Worm (Caenorhabditis elegans) whole organism, L2 larva: ENCODE measurements around the gene B0302.2.

Experiments used
- C34F6.9 ChIP-seq: fragments of 150-350 bp; optimal IDR thresholded peaks from 2 replicates; lab custom pipeline; 2014; ENCODE audit warnings: missing biosample characterization, missing genetic modification characterization
- Y55F3AM.14 ChIP-seq: fragments of 200-800 bp; sonication (Bioruptor generic); optimal IDR thresholded peaks from 2 replicates; lab custom pipeline; 2018; ENCODE audit warnings: mild to moderate bottlenecking, missing genetic modification characterization, missing compliant biosample characterization
- ama-1 ChIP-seq: fragments of 150-350 bp; optimal IDR thresholded peaks from 2 replicates; lab custom pipeline; 2018; ENCODE audit warnings: inconsistent platforms
- blmp-1 ChIP-seq: sonication (generic microtip); optimal IDR thresholded peaks from 2 replicates; lab custom pipeline; 2017; ENCODE audit warnings: missing genetic modification characterization, mild to moderate bottlenecking, missing compliant biosample characterization, antibody characterized with exemption, moderate library complexity; ENCODE audit not compliant: insufficient read depth
- ceh-16 ChIP-seq: fragments of 150-350 bp; optimal IDR thresholded peaks from 2 replicates; lab custom pipeline; 2014; ENCODE audit warnings: missing biosample characterization, missing genetic modification characterization
- crh-2 ChIP-seq: sonication (generic microtip); optimal IDR thresholded peaks from 2 replicates; lab custom pipeline; 2017; ENCODE audit warnings: missing biosample characterization, missing genetic modification characterization
- egl-27 ChIP-seq: sonication (generic microtip); optimal IDR thresholded peaks from 3 replicates; lab custom pipeline; 2017; ENCODE audit warnings: missing biosample characterization, missing genetic modification reagents, missing genetic modification characterization
- elt-3 ChIP-seq: sonication (generic microtip); optimal IDR thresholded peaks from 2 replicates; lab custom pipeline; 2017; ENCODE audit warnings: missing biosample characterization, missing genetic modification characterization
- fos-1 ChIP-seq: fragments of 150-350 bp; optimal IDR thresholded peaks from 2 replicates; lab custom pipeline; 2014; ENCODE audit warnings: missing biosample characterization, missing genetic modification characterization
- gmeb-1 ChIP-seq: fragments of 150-350 bp; optimal IDR thresholded peaks from 2 replicates; lab custom pipeline; 2014; ENCODE audit warnings: missing biosample characterization, missing genetic modification characterization
- lin-11 ChIP-seq: fragments of 150-350 bp; sonication (generic microtip); optimal IDR thresholded peaks from 2 replicates; lab custom pipeline; 2014; ENCODE audit warnings: missing biosample characterization, missing genetic modification characterization, inconsistent platforms, mixed read lengths
- lin-13 ChIP-seq: fragments of 150-350 bp; optimal IDR thresholded peaks from 2 replicates; lab custom pipeline; 2014; ENCODE audit warnings: missing biosample characterization, missing genetic modification reagents, missing genetic modification characterization
- lin-39 ChIP-seq: fragments of 150-350 bp; optimal IDR thresholded peaks from 2 replicates; lab custom pipeline; 2014; ENCODE audit warnings: missing biosample characterization, missing genetic modification reagents, missing genetic modification characterization
- mab-5 ChIP-seq: fragments of 150-350 bp; optimal IDR thresholded peaks from 2 replicates; lab custom pipeline; 2014; ENCODE audit warnings: missing biosample characterization, missing genetic modification characterization
- mbf-1 ChIP-seq: sonication (generic microtip); optimal IDR thresholded peaks from 2 replicates; lab custom pipeline; 2017; ENCODE audit warnings: missing biosample characterization, missing genetic modification characterization
- nhr-10 ChIP-seq: sonication (generic microtip); optimal IDR thresholded peaks from 2 replicates; lab custom pipeline; 2017; ENCODE audit warnings: missing biosample characterization, missing genetic modification characterization
- nhr-11 ChIP-seq: fragments of 150-350 bp; optimal IDR thresholded peaks from 2 replicates; lab custom pipeline; 2014; ENCODE audit warnings: missing biosample characterization, missing genetic modification characterization
- nhr-12 ChIP-seq: fragments of 150-350 bp; optimal IDR thresholded peaks from 2 replicates; lab custom pipeline; 2014; ENCODE audit warnings: missing biosample characterization, missing genetic modification characterization
- nhr-129 ChIP-seq: fragments of 150-350 bp; optimal IDR thresholded peaks from 2 replicates; lab custom pipeline; 2014; ENCODE audit warnings: missing biosample characterization, missing genetic modification characterization
- nhr-21 ChIP-seq: fragments of 150-350 bp; optimal IDR thresholded peaks from 2 replicates; lab custom pipeline; 2014; ENCODE audit warnings: missing biosample characterization, missing genetic modification characterization
- nhr-23 ChIP-seq: fragments of 150-350 bp; optimal IDR thresholded peaks from 2 replicates; lab custom pipeline; 2014; ENCODE audit warnings: missing biosample characterization, missing genetic modification reagents, missing genetic modification characterization
- nhr-237 ChIP-seq: fragments of 150-350 bp; optimal IDR thresholded peaks from 2 replicates; lab custom pipeline; 2014; ENCODE audit warnings: missing biosample characterization, missing genetic modification characterization
- nhr-77 ChIP-seq: fragments of 150-350 bp; optimal IDR thresholded peaks from 2 replicates; lab custom pipeline; 2014; ENCODE audit warnings: missing biosample characterization, missing genetic modification characterization
- sem-4 ChIP-seq: fragments of 150-350 bp; optimal IDR thresholded peaks from 2 replicates; lab custom pipeline; 2014; ENCODE audit warnings: missing biosample characterization, missing genetic modification reagents, missing genetic modification characterization
- skn-1 ChIP-seq: sonication (generic microtip); optimal IDR thresholded peaks from 2 replicates; lab custom pipeline; 2017; ENCODE audit warnings: missing biosample characterization, missing genetic modification characterization
- sma-3 ChIP-seq: sonication (generic microtip); optimal IDR thresholded peaks from 2 replicates; lab custom pipeline; 2016; ENCODE audit warnings: missing genetic modification reagents, missing genetic modification characterization, missing compliant biosample characterization
- sma-9 ChIP-seq, 2 experiments: fragments of 150-350 bp in 1 of 2; sonication (generic microtip) in 1 of 2; optimal IDR thresholded peaks; 2 replicates each; lab custom pipeline; 2014 to 2016; ENCODE audit warnings: missing genetic modification characterization in 2 of 2, mild to moderate bottlenecking in 1 of 2, missing biosample characterization in 1 of 2, missing compliant biosample characterization in 1 of 2, missing genetic modification reagents in 1 of 2, moderate library complexity in 1 of 2
- unc-39 ChIP-seq: fragments of 150-350 bp; optimal IDR thresholded peaks from 2 replicates; lab custom pipeline; 2014; ENCODE audit warnings: missing biosample characterization, missing genetic modification characterization
- unc-55 ChIP-seq: fragments of 150-350 bp; sonication (generic microtip); optimal IDR thresholded peaks from 3 replicates; lab custom pipeline; 2014; ENCODE audit warnings: missing biosample characterization, missing genetic modification reagents, missing genetic modification characterization
- unc-62 ChIP-seq: fragments of 150-350 bp; optimal IDR thresholded peaks from 2 replicates; lab custom pipeline; 2014; ENCODE audit warnings: missing biosample characterization, missing genetic modification reagents, missing genetic modification characterization
- zag-1 ChIP-seq: fragments of 150-350 bp; optimal IDR thresholded peaks from 2 replicates; lab custom pipeline; 2014; ENCODE audit warnings: missing biosample characterization, missing genetic modification characterization
- ztf-1 ChIP-seq: fragments of 200-800 bp; sonication (Bioruptor generic); conservative IDR thresholded peaks from 2 replicates; pipeline ENCODE4 v1.3.6; 2022; ENCODE audit warnings: missing genetic modification characterization, missing compliant biosample characterization
- ztf-11 ChIP-seq: sonication (generic microtip); optimal IDR thresholded peaks from 2 replicates; lab custom pipeline; 2017; ENCODE audit warnings: missing biosample characterization, missing genetic modification characterization
- ztf-4 ChIP-seq: fragments of 150-350 bp; optimal IDR thresholded peaks from 2 replicates; lab custom pipeline; 2014; ENCODE audit warnings: missing biosample characterization, missing genetic modification characterization

Gene B0302.2

DNA sequence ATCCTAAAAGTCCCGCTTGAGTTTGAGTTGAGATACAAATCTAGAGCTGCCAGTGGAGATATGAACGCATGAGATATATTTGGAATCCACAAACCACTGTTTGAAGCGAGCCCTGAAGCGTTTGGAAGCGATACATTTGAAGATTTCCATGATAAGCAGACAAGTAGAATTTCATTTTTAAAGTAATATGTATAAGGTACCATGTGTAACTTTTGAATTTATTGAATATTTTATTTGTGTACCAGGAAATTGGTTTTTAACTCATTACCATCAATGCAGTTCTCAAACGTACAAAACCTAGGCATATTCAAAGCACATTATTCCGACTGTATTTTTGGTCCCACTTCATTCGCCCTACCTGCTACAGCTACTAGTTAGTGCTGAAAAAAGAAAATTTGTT is at the start of gene B0302.2:
Gene B0302.2, plus strand, starts transcription at position 301 of the 400 bp plus-strand sequence.
- TF ChIP-seq ztf-4 (tag; lab: Kevin White, UChicago), result no peak
- TF ChIP-seq mab-5 (tag; lab: Kevin White, UChicago), result no peak
- no peak for TF ChIP-seq unc-62 (GFP tag; lab: Kevin White, UChicago)
- TF ChIP-seq crh-2, result no peak
- TF ChIP-seq C34F6.9 (tag; lab: Kevin White, UChicago), result no peak
- TF ChIP-seq fos-1, result no peak
- TF ChIP-seq zag-1 (tag; lab: Kevin White, UChicago), result no peak
- no peak for TF ChIP-seq ama-1 (lab: Kevin White, UChicago)
- no peak for TF ChIP-seq nhr-21
- no peak for TF ChIP-seq gmeb-1 (tag; lab: Kevin White, UChicago)
- TF ChIP-seq elt-3, result no peak
- no peak for TF ChIP-seq nhr-12
- no peak for TF ChIP-seq sem-4 (tag; lab: Kevin White, UChicago)

DNA sequence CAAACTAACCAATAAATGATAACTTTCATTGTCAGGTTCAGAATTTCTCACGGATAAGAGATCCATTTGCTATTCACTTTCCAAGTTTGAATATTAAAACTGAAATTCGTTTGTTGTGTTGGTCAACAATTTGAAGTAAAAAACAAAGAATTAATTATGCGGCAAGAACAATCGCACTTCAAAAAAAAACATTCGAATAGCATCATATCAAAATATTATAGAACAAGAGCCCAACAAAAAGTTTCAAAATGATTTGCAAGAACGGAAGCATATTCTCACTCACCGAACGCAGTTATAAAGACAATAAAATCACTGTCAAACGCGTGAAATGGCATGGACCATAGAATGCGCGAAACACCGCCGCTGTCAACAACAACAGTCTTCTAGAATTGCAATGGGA is 43.9 kb upstream of the B0302.2 start, which contains the start of gene K09E3.7:
Gene K09E3.7, minus strand, starts transcription at position 101 of the 400 bp plus-strand sequence.
- TF ChIP-seq C34F6.9 (tag; lab: Kevin White, UChicago), result no peak
- TF ChIP-seq lin-39 (tag; lab: Kevin White, UChicago), result no peak
- TF ChIP-seq ztf-1 (GFP tag; lab: Robert Waterston, UW), result no peak
- no peak for TF ChIP-seq unc-55 (GFP tag; lab: Kevin White, UChicago)
- no peak for TF ChIP-seq ztf-11 (tag; lab: Kevin White, UChicago)
- no peak for TF ChIP-seq nhr-237 (tag; lab: Kevin White, UChicago)
- no peak for TF ChIP-seq mbf-1 (tag; lab: Kevin White, UChicago)
- TF ChIP-seq ceh-16 (tag; lab: Kevin White, UChicago), result no peak
- TF ChIP-seq nhr-129, result no peak
- TF ChIP-seq fos-1, result no peak
- no peak for TF ChIP-seq nhr-77
- no peak for TF ChIP-seq unc-62 (GFP tag; lab: Kevin White, UChicago)
- no peak for TF ChIP-seq skn-1 (tag; lab: Kevin White, UChicago)
- no peak for TF ChIP-seq nhr-23 (tag; lab: Kevin White, UChicago)
- TF ChIP-seq lin-11 (tag; lab: Kevin White, UChicago), result no peak
- TF ChIP-seq lin-13 (GFP tag; lab: Kevin White, UChicago), result no peak
- TF ChIP-seq sem-4 (tag; lab: Kevin White, UChicago), result no peak
- TF ChIP-seq sma-3 (GFP tag; lab: Kevin White, UChicago), result no peak
- TF ChIP-seq Y55F3AM.14 (GFP tag; lab: Kevin White, UChicago), result no peak
- no peak for TF ChIP-seq nhr-11 (tag; lab: Kevin White, UChicago)

DNA sequence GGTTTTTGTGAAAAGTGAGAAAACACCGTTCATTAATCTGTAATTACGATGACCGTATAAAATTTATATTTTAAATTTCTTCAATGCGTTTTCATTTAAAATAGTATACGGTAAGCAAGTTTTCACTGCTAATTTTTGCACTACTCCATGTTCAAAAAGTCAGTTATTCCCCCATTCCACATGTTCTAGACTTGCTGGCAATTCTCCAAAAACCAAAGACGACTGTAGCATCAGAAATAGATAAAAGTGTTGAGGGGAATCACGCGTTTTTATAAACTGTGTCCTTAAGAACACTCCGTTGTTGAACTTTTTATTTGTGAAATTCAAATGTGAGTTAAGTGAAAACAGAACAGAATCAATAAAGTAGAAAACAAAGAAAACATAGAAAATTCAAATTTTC is 42.6 kb upstream of the B0302.2 start:
- peak; percentile 53 for TF ChIP-seq crh-2
- no peak for TF ChIP-seq skn-1 (tag; lab: Kevin White, UChicago)
- TF ChIP-seq egl-27 (tag; lab: Kevin White, UChicago), result no peak
- no peak for TF ChIP-seq blmp-1 (tag; lab: Kevin White, UChicago)
- TF ChIP-seq nhr-129, result peak; percentile 30
- no peak for TF ChIP-seq C34F6.9 (tag; lab: Kevin White, UChicago)
- no peak for TF ChIP-seq unc-39 (tag; lab: Kevin White, UChicago)
- TF ChIP-seq sma-9 (GFP tag; optimal IDR thresholded peaks at IDR 0.05; lab: Kevin White, UChicago), result peak; percentile 20
- TF ChIP-seq sma-9 (tag; optimal IDR thresholded peaks at IDR 0.05; lab: Kevin White, UChicago), result no peak
- TF ChIP-seq mab-5 (tag; lab: Kevin White, UChicago), result no peak
- TF ChIP-seq ama-1 (lab: Kevin White, UChicago), result no peak

DNA sequence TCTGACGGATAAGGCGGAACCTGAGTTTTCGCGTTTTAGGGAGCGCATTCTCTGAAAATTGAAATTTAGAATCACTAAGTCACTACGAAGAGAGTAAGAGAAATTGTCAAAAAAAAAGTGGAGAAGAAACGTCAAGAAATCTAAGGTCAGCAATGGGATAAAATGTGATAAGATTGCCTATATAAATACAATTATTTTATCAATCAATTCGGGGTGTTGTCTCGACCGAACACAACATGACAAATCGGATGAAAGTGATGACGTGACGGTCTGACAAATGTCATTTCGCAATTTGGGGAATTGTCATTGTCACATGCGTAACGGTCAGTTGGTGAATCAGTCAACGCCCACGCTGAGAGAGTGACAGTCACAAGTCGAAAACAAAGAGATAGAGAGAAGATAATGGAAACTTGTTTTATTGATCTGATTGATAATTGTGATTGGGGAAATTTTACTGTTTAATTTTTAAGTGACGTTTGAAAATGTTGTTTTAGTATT is 40.2 kb upstream of the B0302.2 start, which contains the start of gene cnp-3:
Gene cnp-3, minus strand, starts transcription at position 51 of the 498 bp plus-strand sequence.
- TF ChIP-seq gmeb-1 (tag; lab: Kevin White, UChicago) (peak; percentile 26), mbf-1 (tag; lab: Kevin White, UChicago) (no peak), unc-62 (GFP tag; lab: Kevin White, UChicago) (no peak), nhr-129 (peak; percentile 1), crh-2 (peak; percentile 41), nhr-10 (tag; lab: Kevin White, UChicago) (no peak), nhr-21 (peak; percentile 77), fos-1 (peak; percentile 63), sma-3 (GFP tag; lab: Kevin White, UChicago) (peak; percentile 80), blmp-1 (tag; lab: Kevin White, UChicago) (peak; percentile 44), skn-1 (tag; lab: Kevin White, UChicago) (peak; percentile 32), mab-5 (tag; lab: Kevin White, UChicago) (no peak)
- TF ChIP-seq, all 48 proteins: peak for 8
